Worm (Caenorhabditis elegans): ENCODE measurements around the gene R13H4.5.
A peak's percentile ranks its signal among the peaks of the same experiment; 100 is the strongest.

- TF ChIP-seq ztf-22 (GFP tag; optimal IDR thresholded peaks at IDR 0.05) (no peak), snpc-4 (GFP tag; optimal IDR thresholded peaks at IDR 0.05) (no peak), snpc-4 (tag; optimal IDR thresholded peaks at IDR 0.05) (no peak), lin-35 (GFP tag; optimal IDR thresholded peaks at IDR 0.05) (peak in 1 of 3 experiments; percentile 20), ztf-3 (GFP tag; optimal IDR thresholded peaks at IDR 0.05) (no peak), ets-4 (GFP tag; optimal IDR thresholded peaks at IDR 0.05) (no peak), nhr-90 (tag; optimal IDR thresholded peaks at IDR 0.05) (no peak)
Observed at ce11 chrV:11887988-11888499, 27.6 kb downstream of the R13H4.5 start, which contains the start of gene adh-1.
